Fruit fly (Drosophila melanogaster) whole organism, embryonic: ENCODE results near the gene snk.

Source experiments
- Atf-2 ChIP-seq: fragments of 200-800 bp; sonication (Bioruptor generic); optimal IDR thresholded peaks from 2 replicates; lab custom pipeline; 2016; ENCODE audit warnings: missing biosample characterization, missing genetic modification characterization
- C15 ChIP-seq: fragments of 200-800 bp; sonication (Bioruptor generic); IDR thresholded peaks from 3 replicates; pipeline ENCODE4 v1.3.6; 2022; ENCODE audit warnings: missing biosample characterization, missing genetic modification characterization
- CG11398 ChIP-seq: fragments of 200-800 bp; sonication (Bioruptor generic); optimal IDR thresholded peaks from 2 replicates; lab custom pipeline; 2016; ENCODE audit warnings: missing biosample characterization, missing genetic modification characterization
- CG11696 ChIP-seq: fragments of 200-800 bp; sonication (Bioruptor generic); IDR thresholded peaks from 2 replicates; pipeline ENCODE4 v1.3.6; 2022; ENCODE audit warnings: missing biosample characterization, missing genetic modification characterization
- CG13296 ChIP-seq: fragments of 200-800 bp; sonication (Bioruptor generic); optimal IDR thresholded peaks from 3 replicates; lab custom pipeline; 2018; ENCODE audit warnings: missing biosample characterization, mild to moderate bottlenecking, missing genetic modification characterization
- CG14860 ChIP-seq: fragments of 200-800 bp; sonication (Bioruptor generic); IDR thresholded peaks from 3 replicates; pipeline ENCODE4 v1.3.6; 2022; ENCODE audit warnings: missing biosample characterization, missing genetic modification characterization; ENCODE audit not compliant: partially characterized antibody
- CG15073 ChIP-seq: fragments of 200-800 bp; sonication (Bioruptor generic); optimal IDR thresholded peaks from 2 replicates; lab custom pipeline; 2016; ENCODE audit warnings: missing biosample characterization, missing genetic modification characterization
- CG15514 ChIP-seq: fragments of 200-800 bp; sonication (Bioruptor generic); optimal IDR thresholded peaks from 3 replicates; lab custom pipeline; 2017; ENCODE audit warnings: missing biosample characterization, missing genetic modification characterization, mild to moderate bottlenecking, moderate library complexity, missing genetic modification reagents
- CG17186 ChIP-seq: fragments of 200-800 bp; sonication (Bioruptor generic); optimal IDR thresholded peaks from 3 replicates; lab custom pipeline; 2017; ENCODE audit warnings: missing biosample characterization, missing genetic modification reagents, missing genetic modification characterization
- CG30403 ChIP-seq: fragments of 200-800 bp; sonication (Bioruptor generic); optimal IDR thresholded peaks from 3 replicates; lab custom pipeline; 2016; ENCODE audit warnings: missing biosample characterization, missing genetic modification characterization
- CG31365 ChIP-seq: fragments of 200-800 bp; sonication (Bioruptor generic); optimal IDR thresholded peaks from 2 replicates; lab custom pipeline; 2018; ENCODE audit warnings: missing biosample characterization, mild to moderate bottlenecking, missing genetic modification characterization
- CG3847 ChIP-seq: fragments of 200-800 bp; sonication (Bioruptor generic); IDR thresholded peaks from 2 replicates; pipeline ENCODE4 v1.3.6; 2022; ENCODE audit warnings: missing biosample characterization, missing genetic modification characterization
- CG4854 ChIP-seq: fragments of 200-800 bp; sonication (Bioruptor generic); optimal IDR thresholded peaks from 2 replicates; lab custom pipeline; 2016; ENCODE audit warnings: missing biosample characterization, missing genetic modification characterization, inconsistent platforms
- CG5953 ChIP-seq: fragments of 200-800 bp; sonication (Bioruptor generic); IDR thresholded peaks from 2 replicates; pipeline ENCODE4 v1.3.6; 2022; ENCODE audit warnings: missing biosample characterization, missing genetic modification characterization
- CG7839 ChIP-seq: fragments of 200-800 bp; sonication (Bioruptor generic); optimal IDR thresholded peaks from 3 replicates; lab custom pipeline; 2018; ENCODE audit warnings: missing biosample characterization, mild to moderate bottlenecking, missing genetic modification characterization, moderate library complexity
- CG7987 ChIP-seq: fragments of 200-800 bp; sonication (Bioruptor generic); optimal IDR thresholded peaks from 2 replicates; lab custom pipeline; 2018; ENCODE audit warnings: missing biosample characterization, mild to moderate bottlenecking, missing genetic modification characterization, moderate library complexity
- CG8281 ChIP-seq: fragments of 200-800 bp; sonication (Bioruptor generic); optimal IDR thresholded peaks from 2 replicates; lab custom pipeline; 2018; ENCODE audit warnings: missing biosample characterization, mild to moderate bottlenecking, missing genetic modification characterization, moderate library complexity
- CG8359 ChIP-seq: fragments of 200-800 bp; sonication (Bioruptor generic); optimal IDR thresholded peaks from 2 replicates; lab custom pipeline; 2017; ENCODE audit warnings: missing biosample characterization, mild to moderate bottlenecking, missing genetic modification characterization, borderline replicate concordance
- D19B ChIP-seq: fragments of 200-800 bp; sonication (Bioruptor generic); optimal IDR thresholded peaks from 2 replicates; lab custom pipeline; 2017; ENCODE audit warnings: missing biosample characterization, mild to moderate bottlenecking, missing genetic modification characterization
- Dek ChIP-seq: fragments of 200-800 bp; sonication (Bioruptor generic); optimal IDR thresholded peaks from 3 replicates; lab custom pipeline; 2019; ENCODE audit warnings: missing biosample characterization, mild to moderate bottlenecking, missing genetic modification characterization, moderate library complexity
- Dll ChIP-seq: fragments of 200-800 bp; sonication (Bioruptor generic); IDR thresholded peaks from 4 replicates; pipeline ENCODE4 v1.3.6; 2022; ENCODE audit warnings: missing biosample characterization, missing genetic modification characterization; ENCODE audit not compliant: partially characterized antibody
- GATAe ChIP-seq: fragments of 200-800 bp; sonication (Bioruptor generic); conservative IDR thresholded peaks from 2 replicates; pipeline ENCODE4 v1.3.6; 2022; ENCODE audit warnings: missing biosample characterization, missing genetic modification characterization
- Hr39 ChIP-seq: fragments of >200 bp; optimal IDR thresholded peaks from 2 replicates; lab custom pipeline; 2017
- Hr51 ChIP-seq, 2 experiments: fragments of 200-800 bp; sonication (Bioruptor generic); optimal IDR thresholded peaks; 2 replicates in 1 of 2; 3 replicates in 1 of 2; lab custom pipeline; 2016 to 2018; ENCODE audit warnings: missing biosample characterization in 2 of 2, missing genetic modification characterization in 2 of 2, mild to moderate bottlenecking in 1 of 2, moderate library complexity in 1 of 2
- Hsf ChIP-seq: fragments of 200-800 bp; sonication (Bioruptor generic); optimal IDR thresholded peaks from 3 replicates; lab custom pipeline; 2016; ENCODE audit warnings: missing biosample characterization, missing genetic modification characterization
- Lhr ChIP-seq: fragments of 200-800 bp; sonication (Bioruptor generic); optimal IDR thresholded peaks from 3 replicates; lab custom pipeline; 2017; ENCODE audit warnings: mild to moderate bottlenecking, missing biosample characterization, missing genetic modification reagents, missing genetic modification characterization
- Mad ChIP-seq: fragments of 200-800 bp; sonication (Bioruptor generic); optimal IDR thresholded peaks from 2 replicates; lab custom pipeline; 2016; ENCODE audit warnings: missing biosample characterization, missing genetic modification characterization
- Mes4 ChIP-seq: fragments of 200-800 bp; sonication (Bioruptor generic); optimal IDR thresholded peaks from 2 replicates; lab custom pipeline; 2016; ENCODE audit warnings: missing biosample characterization, missing genetic modification characterization
- Oli ChIP-seq: fragments of 200-800 bp; sonication (Bioruptor generic); optimal IDR thresholded peaks from 2 replicates; lab custom pipeline; 2018; ENCODE audit warnings: missing biosample characterization, mild to moderate bottlenecking, missing genetic modification characterization, moderate library complexity
- bbx ChIP-seq: fragments of 200-800 bp; sonication (Bioruptor generic); IDR thresholded peaks from 2 replicates; pipeline ENCODE4 v1.3.6; 2022; ENCODE audit warnings: missing biosample characterization, missing genetic modification characterization; ENCODE audit not compliant: partially characterized antibody
- bcd ChIP-seq: fragments of 200-800 bp; sonication (Bioruptor generic); optimal IDR thresholded peaks from 2 replicates; lab custom pipeline; 2017; ENCODE audit warnings: missing biosample characterization, mild to moderate bottlenecking, missing genetic modification characterization
- chinmo ChIP-seq: fragments of 200-800 bp; sonication (Bioruptor generic); IDR thresholded peaks from 4 replicates; pipeline ENCODE4 v1.3.6; 2022; ENCODE audit warnings: missing biosample characterization, missing genetic modification characterization; ENCODE audit not compliant: partially characterized antibody
- chn ChIP-seq: fragments of 200-800 bp; sonication (Bioruptor generic); optimal IDR thresholded peaks from 2 replicates; lab custom pipeline; 2016; ENCODE audit warnings: missing biosample characterization, missing genetic modification characterization
- dan ChIP-seq: fragments of 200-800 bp; sonication (Bioruptor generic); IDR thresholded peaks from 2 replicates; pipeline ENCODE4 v1.3.6; 2022; ENCODE audit warnings: missing biosample characterization, missing genetic modification characterization
- disco-r ChIP-seq: fragments of 200-800 bp; sonication (Bioruptor generic); optimal IDR thresholded peaks from 2 replicates; lab custom pipeline; 2016; ENCODE audit warnings: missing biosample characterization, missing genetic modification characterization
- en ChIP-seq: fragments of 200-800 bp; sonication (Bioruptor generic); optimal IDR thresholded peaks from 2 replicates; lab custom pipeline; 2016; ENCODE audit warnings: missing biosample characterization, missing genetic modification characterization
- exex ChIP-seq: fragments of 200-800 bp; sonication (Bioruptor generic); optimal IDR thresholded peaks from 4 replicates; lab custom pipeline; 2018; ENCODE audit warnings: missing biosample characterization, mild to moderate bottlenecking, missing genetic modification characterization, moderate library complexity
- hb ChIP-seq: fragments of 200-800 bp; sonication (Bioruptor generic); IDR thresholded peaks from 3 replicates; pipeline ENCODE4 v1.3.6; 2022; ENCODE audit warnings: missing biosample characterization, missing genetic modification characterization; ENCODE audit not compliant: partially characterized antibody
- insv ChIP-seq, 2 experiments: fragments of 200-800 bp; sonication (Bioruptor generic); optimal IDR thresholded peaks; 3 replicates each; lab custom pipeline; 2016 to 2018; ENCODE audit warnings: missing biosample characterization in 2 of 2, missing genetic modification characterization in 2 of 2
- lola ChIP-seq, 3 experiments: fragments of >200 bp in 2 of 3; fragments of 200-800 bp in 1 of 3; sonication (Bioruptor generic) in 1 of 3; optimal IDR thresholded peaks; 2 replicates each; lab custom pipeline; 2017 to 2019; ENCODE audit warnings: missing biosample characterization in 3 of 3, missing genetic modification characterization in 3 of 3, mild to moderate bottlenecking in 1 of 3, moderate library complexity in 1 of 3
- nmo ChIP-seq: fragments of 200-800 bp; sonication (Bioruptor generic); optimal IDR thresholded peaks from 2 replicates; lab custom pipeline; 2018; ENCODE audit warnings: missing biosample characterization, mild to moderate bottlenecking, missing genetic modification characterization, moderate library complexity
- org-1 ChIP-seq: fragments of 200-800 bp; sonication (Bioruptor generic); optimal IDR thresholded peaks from 2 replicates; lab custom pipeline; 2017; ENCODE audit warnings: missing biosample characterization, missing genetic modification characterization
- pb ChIP-seq: fragments of 200-800 bp; sonication (Bioruptor generic); optimal IDR thresholded peaks from 3 replicates; lab custom pipeline; 2016; ENCODE audit warnings: missing biosample characterization, missing genetic modification characterization
- pnt ChIP-seq: fragments of 200-800 bp; sonication (Bioruptor generic); optimal IDR thresholded peaks from 3 replicates; lab custom pipeline; 2016; ENCODE audit warnings: missing biosample characterization, missing genetic modification characterization
- pzg ChIP-seq: fragments of 200-800 bp; sonication (Bioruptor generic); optimal IDR thresholded peaks from 3 replicates; lab custom pipeline; 2018; ENCODE audit warnings: missing biosample characterization, mild to moderate bottlenecking, missing genetic modification characterization, moderate library complexity
- sc ChIP-seq, 3 experiments: fragments of >200 bp in 2 of 3; fragments of 200-800 bp in 1 of 3; sonication (Bioruptor generic) in 1 of 3; optimal IDR thresholded peaks; 2 replicates in 2 of 3; 3 replicates in 1 of 3; lab custom pipeline; 2017; ENCODE audit warnings: mild to moderate bottlenecking in 1 of 3, missing biosample characterization in 1 of 3, missing genetic modification characterization in 1 of 3, missing genetic modification reagents in 1 of 3
- so ChIP-seq: fragments of 200-800 bp; sonication (Bioruptor generic); IDR thresholded peaks from 3 replicates; pipeline ENCODE4 v1.3.6; 2022; ENCODE audit warnings: missing biosample characterization, missing genetic modification characterization
- vfl ChIP-seq: fragments of 200-800 bp; sonication (Bioruptor generic); optimal IDR thresholded peaks from 2 replicates; lab custom pipeline; 2016; ENCODE audit warnings: missing biosample characterization, missing genetic modification characterization

snk gene

DNA sequence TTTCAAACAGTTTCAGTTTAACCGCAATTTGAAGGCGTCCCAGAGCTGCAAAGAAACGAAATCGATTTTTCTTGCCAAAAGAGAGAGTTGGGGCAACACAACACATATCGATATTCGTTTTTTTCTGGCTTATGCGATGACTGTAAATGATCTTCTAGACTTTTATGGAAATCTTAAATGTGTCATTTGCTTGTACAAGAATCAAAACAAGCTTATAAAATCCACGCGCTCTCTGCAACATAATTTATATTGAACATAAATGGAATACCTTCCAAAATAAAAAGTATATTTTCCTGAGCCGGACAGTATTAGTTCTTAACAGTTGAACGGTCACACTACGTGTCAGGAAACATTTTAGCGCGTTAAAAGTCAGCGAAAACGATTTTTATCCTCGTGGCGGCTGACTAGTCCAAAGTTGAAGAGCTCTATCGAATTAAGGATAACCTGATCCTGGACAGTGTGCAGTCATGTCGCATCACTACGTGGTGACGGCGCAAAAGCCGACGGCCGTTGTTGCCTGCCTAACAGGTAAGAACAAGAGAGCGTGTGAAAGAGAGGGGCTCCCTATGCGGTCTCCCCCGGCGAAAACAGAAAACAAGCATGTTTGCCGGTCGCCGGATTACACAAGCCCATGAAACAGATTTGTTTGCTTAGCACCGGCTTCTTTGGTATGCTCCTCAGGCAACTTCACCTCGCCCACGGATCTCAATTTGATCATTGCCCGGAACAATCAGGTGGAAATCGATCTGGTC, 9.5 kb upstream of the snk start, which contains the start of gene pic (continued):
- peak; percentile 9 for TF ChIP-seq Hsf
- TF ChIP-seq CG13296 (GFP tag; lab: Kevin White, UChicago): no peak
- no peak for TF ChIP-seq CG8281 (tag; lab: Kevin White, UChicago)
- no peak for TF ChIP-seq Atf-2 (GFP tag; lab: Kevin White, UChicago)
- TF ChIP-seq C15 (GFP tag; lab: Robert Waterston, UW): no peak
- no peak for TF ChIP-seq CG7839 (tag; lab: Kevin White, UChicago)
- TF ChIP-seq pnt (GFP tag; lab: Kevin White, UChicago): no peak
- peak; percentile 22 for TF ChIP-seq Mad (GFP tag; lab: Kevin White, UChicago)
- TF ChIP-seq D19B: no peak
- peak; percentile 70 for TF ChIP-seq CG17186 (GFP tag; lab: Kevin White, UChicago)
- no peak for TF ChIP-seq so
- no peak for TF ChIP-seq Mes4
- TF ChIP-seq Dek (tag; lab: Kevin White, UChicago): no peak
- 0 out of 4 replicates have a peak, but pooled peaks have one; percentile 24 for TF ChIP-seq chinmo (GFP tag; lab: Robert Waterston, UW)
- peak; percentile 13 for TF ChIP-seq CG15514 (GFP tag; lab: Kevin White, UChicago)
- no peak for TF ChIP-seq CG30403 (GFP tag; lab: Kevin White, UChicago)
- TF ChIP-seq Lhr (GFP tag; lab: Kevin White, UChicago): peak; percentile 50
- TF ChIP-seq Hr39 (lab: Kevin White, UChicago): no peak
- TF ChIP-seq disco-r (GFP tag; lab: Kevin White, UChicago): no peak
- TF ChIP-seq bbx (GFP tag; lab: Robert Waterston, UW): peak; percentile 74
- TF ChIP-seq org-1 (GFP tag; lab: Kevin White, UChicago): no peak
- no peak for TF ChIP-seq chn
- peak; percentile 89 for TF ChIP-seq Dll (GFP tag; lab: Robert Waterston, UW)
- no peak for TF ChIP-seq lola (GFP tag; optimal IDR thresholded peaks at IDR 0.05; lab: Kevin White, UChicago)
- no peak for TF ChIP-seq exex (tag; lab: Kevin White, UChicago)
- TF ChIP-seq CG31365 (tag; lab: Kevin White, UChicago): no peak
- TF ChIP-seq Oli (tag; lab: Kevin White, UChicago): no peak
- TF ChIP-seq pb (GFP tag; lab: Kevin White, UChicago): no peak
- no peak for TF ChIP-seq CG15073
- TF ChIP-seq nmo (GFP tag; lab: Kevin White, UChicago): peak; percentile 58
- TF ChIP-seq dan: no peak
- TF ChIP-seq insv (GFP tag; optimal IDR thresholded peaks at IDR 0.05; lab: Kevin White, UChicago): no peak
- no peak for TF ChIP-seq sc (optimal IDR thresholded peaks at IDR 0.05; lab: Kevin White, UChicago)
- TF ChIP-seq sc (GFP tag; optimal IDR thresholded peaks at IDR 0.05; lab: Kevin White, UChicago): no peak
- no peak for TF ChIP-seq CG4854
- peak; percentile 77 for TF ChIP-seq pzg (GFP tag; lab: Kevin White, UChicago)
- no peak for TF ChIP-seq CG11696 (GFP tag; lab: Robert Waterston, UW)
- TF ChIP-seq CG8359 (GFP tag; lab: Kevin White, UChicago): no peak
- peak; percentile 84 for TF ChIP-seq CG14860 (GFP tag; lab: Robert Waterston, UW)
- no peak for TF ChIP-seq GATAe (GFP tag; lab: Robert Waterston, UW)
- TF ChIP-seq CG7987 (GFP tag; lab: Kevin White, UChicago): no peak
- TF ChIP-seq bcd (GFP tag; lab: Kevin White, UChicago): no peak
- no peak for TF ChIP-seq Hr51 (GFP tag; optimal IDR thresholded peaks at IDR 0.05; lab: Kevin White, UChicago)
- no peak for TF ChIP-seq CG5953 (GFP tag; lab: Robert Waterston, UW)
- no peak for TF ChIP-seq CG11398 (GFP tag; lab: Kevin White, UChicago)
- peak; percentile 25; the same call in 1 of the 2 replicates for TF ChIP-seq CG3847
- no peak for TF ChIP-seq en (GFP tag; lab: Kevin White, UChicago)
- peak; percentile 21; the same call in 1 of the 3 replicates for TF ChIP-seq hb (GFP tag; lab: Robert Waterston, UW)
- no peak for TF ChIP-seq vfl (GFP tag; lab: Kevin White, UChicago)
